Worm (Caenorhabditis elegans) whole organism, L2 larva: Measurements from ENCODE around the gene twk-13.

Source experiments
- C34F6.9 ChIP-seq: fragments of 150-350 bp; optimal IDR thresholded peaks from 2 replicates; lab custom pipeline; 2014; ENCODE audit warnings: missing biosample characterization, missing genetic modification characterization
- F13H6.1 ChIP-seq: sonication (generic microtip); optimal IDR thresholded peaks from 2 replicates; lab custom pipeline; 2016; ENCODE audit warnings: missing genetic modification characterization, missing compliant biosample characterization
- R02D3.7 ChIP-seq: fragments of 150-350 bp; optimal IDR thresholded peaks from 2 replicates; lab custom pipeline; 2014; ENCODE audit warnings: missing biosample characterization, missing genetic modification characterization
- Y55F3AM.14 ChIP-seq: fragments of 200-800 bp; sonication (Bioruptor generic); optimal IDR thresholded peaks from 2 replicates; lab custom pipeline; 2018; ENCODE audit warnings: mild to moderate bottlenecking, missing genetic modification characterization, missing compliant biosample characterization
- ZK546.5 ChIP-seq: sonication (generic microtip); optimal IDR thresholded peaks from 2 replicates; lab custom pipeline; 2017; ENCODE audit warnings: missing biosample characterization, missing genetic modification characterization
- alr-1 ChIP-seq: fragments of 150-350 bp; optimal IDR thresholded peaks from 2 replicates; lab custom pipeline; 2014; ENCODE audit warnings: missing biosample characterization, missing genetic modification characterization
- aly-2 ChIP-seq: fragments of 150-350 bp; optimal IDR thresholded peaks from 2 replicates; lab custom pipeline; 2014; ENCODE audit warnings: missing biosample characterization, missing genetic modification characterization
- ama-1 ChIP-seq: fragments of 150-350 bp; optimal IDR thresholded peaks from 2 replicates; lab custom pipeline; 2018; ENCODE audit warnings: inconsistent platforms
- blmp-1 ChIP-seq: sonication (generic microtip); optimal IDR thresholded peaks from 2 replicates; lab custom pipeline; 2017; ENCODE audit warnings: missing genetic modification characterization, mild to moderate bottlenecking, missing compliant biosample characterization, antibody characterized with exemption, moderate library complexity; ENCODE audit not compliant: insufficient read depth
- crh-2 ChIP-seq: sonication (generic microtip); optimal IDR thresholded peaks from 2 replicates; lab custom pipeline; 2017; ENCODE audit warnings: missing biosample characterization, missing genetic modification characterization
- dmd-4 ChIP-seq: sonication (generic microtip); optimal IDR thresholded peaks from 2 replicates; lab custom pipeline; 2017; ENCODE audit warnings: missing biosample characterization, missing genetic modification characterization
- egl-27 ChIP-seq: sonication (generic microtip); optimal IDR thresholded peaks from 3 replicates; lab custom pipeline; 2017; ENCODE audit warnings: missing biosample characterization, missing genetic modification reagents, missing genetic modification characterization
- elt-1 ChIP-seq: fragments of 150-350 bp; optimal IDR thresholded peaks from 2 replicates; lab custom pipeline; 2014; ENCODE audit warnings: missing biosample characterization, missing genetic modification characterization
- elt-3 ChIP-seq: sonication (generic microtip); optimal IDR thresholded peaks from 2 replicates; lab custom pipeline; 2017; ENCODE audit warnings: missing biosample characterization, missing genetic modification characterization
- fos-1 ChIP-seq: fragments of 150-350 bp; optimal IDR thresholded peaks from 2 replicates; lab custom pipeline; 2014; ENCODE audit warnings: missing biosample characterization, missing genetic modification characterization
- gmeb-1 ChIP-seq: fragments of 150-350 bp; optimal IDR thresholded peaks from 2 replicates; lab custom pipeline; 2014; ENCODE audit warnings: missing biosample characterization, missing genetic modification characterization
- lin-11 ChIP-seq: fragments of 150-350 bp; sonication (generic microtip); optimal IDR thresholded peaks from 2 replicates; lab custom pipeline; 2014; ENCODE audit warnings: missing biosample characterization, missing genetic modification characterization, inconsistent platforms, mixed read lengths
- lin-13 ChIP-seq: fragments of 150-350 bp; optimal IDR thresholded peaks from 2 replicates; lab custom pipeline; 2014; ENCODE audit warnings: missing biosample characterization, missing genetic modification reagents, missing genetic modification characterization
- lsy-2 ChIP-seq, 2 experiments: fragments of 150-350 bp in 1 of 2; sonication (generic microtip) in 1 of 2; optimal IDR thresholded peaks; 2 replicates each; lab custom pipeline; 2014 to 2017; ENCODE audit warnings: missing biosample characterization in 2 of 2, missing genetic modification characterization in 2 of 2
- mab-5 ChIP-seq: fragments of 150-350 bp; optimal IDR thresholded peaks from 2 replicates; lab custom pipeline; 2014; ENCODE audit warnings: missing biosample characterization, missing genetic modification characterization
- mbf-1 ChIP-seq: sonication (generic microtip); optimal IDR thresholded peaks from 2 replicates; lab custom pipeline; 2017; ENCODE audit warnings: missing biosample characterization, missing genetic modification characterization
- mdl-1 ChIP-seq, 2 experiments: fragments of 150-350 bp in 1 of 2; sonication (generic microtip) in 1 of 2; optimal IDR thresholded peaks; 2 replicates each; lab custom pipeline; 2017; ENCODE audit warnings: missing biosample characterization in 2 of 2, missing genetic modification characterization in 2 of 2
- nhr-10 ChIP-seq: sonication (generic microtip); optimal IDR thresholded peaks from 2 replicates; lab custom pipeline; 2017; ENCODE audit warnings: missing biosample characterization, missing genetic modification characterization
- nhr-11 ChIP-seq: fragments of 150-350 bp; optimal IDR thresholded peaks from 2 replicates; lab custom pipeline; 2014; ENCODE audit warnings: missing biosample characterization, missing genetic modification characterization
- nhr-12 ChIP-seq: fragments of 150-350 bp; optimal IDR thresholded peaks from 2 replicates; lab custom pipeline; 2014; ENCODE audit warnings: missing biosample characterization, missing genetic modification characterization
- nhr-129 ChIP-seq: fragments of 150-350 bp; optimal IDR thresholded peaks from 2 replicates; lab custom pipeline; 2014; ENCODE audit warnings: missing biosample characterization, missing genetic modification characterization
- nhr-21 ChIP-seq: fragments of 150-350 bp; optimal IDR thresholded peaks from 2 replicates; lab custom pipeline; 2014; ENCODE audit warnings: missing biosample characterization, missing genetic modification characterization
- nhr-23 ChIP-seq: fragments of 150-350 bp; optimal IDR thresholded peaks from 2 replicates; lab custom pipeline; 2014; ENCODE audit warnings: missing biosample characterization, missing genetic modification reagents, missing genetic modification characterization
- nhr-237 ChIP-seq: fragments of 150-350 bp; optimal IDR thresholded peaks from 2 replicates; lab custom pipeline; 2014; ENCODE audit warnings: missing biosample characterization, missing genetic modification characterization
- nhr-25 ChIP-seq: fragments of 150-350 bp; sonication (generic microtip); optimal IDR thresholded peaks from 3 replicates; lab custom pipeline; 2014; ENCODE audit warnings: missing biosample characterization, missing genetic modification characterization
- nhr-6 ChIP-seq: fragments of 150-350 bp; optimal IDR thresholded peaks from 2 replicates; lab custom pipeline; 2014; ENCODE audit warnings: missing biosample characterization, missing genetic modification characterization
- nhr-77 ChIP-seq: fragments of 150-350 bp; optimal IDR thresholded peaks from 2 replicates; lab custom pipeline; 2014; ENCODE audit warnings: missing biosample characterization, missing genetic modification characterization
- peb-1 ChIP-seq: fragments of 150-350 bp; optimal IDR thresholded peaks from 2 replicates; lab custom pipeline; 2014; ENCODE audit warnings: missing biosample characterization, missing genetic modification characterization
- sem-4 ChIP-seq: fragments of 150-350 bp; optimal IDR thresholded peaks from 2 replicates; lab custom pipeline; 2014; ENCODE audit warnings: missing biosample characterization, missing genetic modification reagents, missing genetic modification characterization
- skn-1 ChIP-seq: sonication (generic microtip); optimal IDR thresholded peaks from 2 replicates; lab custom pipeline; 2017; ENCODE audit warnings: missing biosample characterization, missing genetic modification characterization
- sma-3 ChIP-seq: sonication (generic microtip); optimal IDR thresholded peaks from 2 replicates; lab custom pipeline; 2016; ENCODE audit warnings: missing genetic modification reagents, missing genetic modification characterization, missing compliant biosample characterization
- sma-9 ChIP-seq, 2 experiments: fragments of 150-350 bp in 1 of 2; sonication (generic microtip) in 1 of 2; optimal IDR thresholded peaks; 2 replicates each; lab custom pipeline; 2014 to 2016; ENCODE audit warnings: missing genetic modification characterization in 2 of 2, mild to moderate bottlenecking in 1 of 2, missing biosample characterization in 1 of 2, missing compliant biosample characterization in 1 of 2, missing genetic modification reagents in 1 of 2, moderate library complexity in 1 of 2
- snpc-4 ChIP-seq: fragments of 150-350 bp; optimal IDR thresholded peaks from 2 replicates; lab custom pipeline; 2014; ENCODE audit warnings: missing biosample characterization, missing genetic modification characterization
- unc-39 ChIP-seq: fragments of 150-350 bp; optimal IDR thresholded peaks from 2 replicates; lab custom pipeline; 2014; ENCODE audit warnings: missing biosample characterization, missing genetic modification characterization
- unc-55 ChIP-seq: fragments of 150-350 bp; sonication (generic microtip); optimal IDR thresholded peaks from 3 replicates; lab custom pipeline; 2014; ENCODE audit warnings: missing biosample characterization, missing genetic modification reagents, missing genetic modification characterization
- unc-62 ChIP-seq: fragments of 150-350 bp; optimal IDR thresholded peaks from 2 replicates; lab custom pipeline; 2014; ENCODE audit warnings: missing biosample characterization, missing genetic modification reagents, missing genetic modification characterization
- zag-1 ChIP-seq: fragments of 150-350 bp; optimal IDR thresholded peaks from 2 replicates; lab custom pipeline; 2014; ENCODE audit warnings: missing biosample characterization, missing genetic modification characterization
- ztf-4 ChIP-seq: fragments of 150-350 bp; optimal IDR thresholded peaks from 2 replicates; lab custom pipeline; 2014; ENCODE audit warnings: missing biosample characterization, missing genetic modification characterization

The twk-13 gene

ce11 chrV:12300166-12300565, 37.6 kb downstream of the twk-13 start:
- TF ChIP-seq lsy-2 (tag; optimal IDR thresholded peaks at IDR 0.05; lab: Kevin White, UChicago): peak in 1 of 2 experiments; percentile 60
- peak; percentile 89 for TF ChIP-seq nhr-129 (tag; lab: Kevin White, UChicago)
- TF ChIP-seq crh-2 (tag; lab: Kevin White, UChicago): peak; percentile 80
- no peak for TF ChIP-seq Y55F3AM.14 (GFP tag; lab: Kevin White, UChicago)
- TF ChIP-seq elt-3 (tag; lab: Kevin White, UChicago): no peak
- TF ChIP-seq elt-1 (tag; lab: Kevin White, UChicago): no peak
- peak; percentile 67 for TF ChIP-seq gmeb-1 (tag; lab: Kevin White, UChicago)
- TF ChIP-seq F13H6.1: peak; percentile 71
- TF ChIP-seq C34F6.9 (tag; lab: Kevin White, UChicago): peak; percentile 54
- peak; percentile 82 for TF ChIP-seq fos-1 (tag; lab: Kevin White, UChicago)
- TF ChIP-seq nhr-25 (tag; lab: Kevin White, UChicago): peak; percentile 88
- peak; percentile 89 for TF ChIP-seq sma-9 (GFP tag; optimal IDR thresholded peaks at IDR 0.05; lab: Kevin White, UChicago)
- no peak for TF ChIP-seq sma-9 (tag; optimal IDR thresholded peaks at IDR 0.05; lab: Kevin White, UChicago)
- TF ChIP-seq R02D3.7 (tag; lab: Kevin White, UChicago): no peak
- TF ChIP-seq aly-2 (tag; lab: Kevin White, UChicago): no peak
- no peak for TF ChIP-seq unc-62 (GFP tag; lab: Kevin White, UChicago)
- no peak for TF ChIP-seq ZK546.5 (tag; lab: Kevin White, UChicago)
- no peak for TF ChIP-seq nhr-6 (tag; lab: Kevin White, UChicago)
- peak; percentile 84 for TF ChIP-seq blmp-1 (tag; lab: Kevin White, UChicago)
- TF ChIP-seq zag-1: no peak
- TF ChIP-seq egl-27 (tag; lab: Kevin White, UChicago): peak; percentile 75
- TF ChIP-seq alr-1: no peak
- peak; percentile 1 for TF ChIP-seq snpc-4 (tag; lab: Kevin White, UChicago)
- no peak for TF ChIP-seq unc-39 (tag; lab: Kevin White, UChicago)
- peak in 1 of 2 experiments; percentile 18 for TF ChIP-seq mdl-1 (tag; optimal IDR thresholded peaks at IDR 0.05; lab: Kevin White, UChicago)
- peak; percentile 86 for TF ChIP-seq sma-3 (GFP tag; lab: Kevin White, UChicago)
- peak; percentile 87 for TF ChIP-seq nhr-21 (tag; lab: Kevin White, UChicago)
- TF ChIP-seq sem-4 (tag; lab: Kevin White, UChicago): peak; percentile 64

ce11 chrV:12299244-12299766, 38.5 kb downstream of the twk-13 start:
- peak; percentile 20 for TF ChIP-seq blmp-1 (tag; lab: Kevin White, UChicago)
- TF ChIP-seq skn-1: no peak
- TF ChIP-seq sem-4 (tag; lab: Kevin White, UChicago): no peak
- no peak for TF ChIP-seq F13H6.1
- TF ChIP-seq aly-2 (tag; lab: Kevin White, UChicago): no peak
- no peak for TF ChIP-seq elt-3 (tag; lab: Kevin White, UChicago)
- TF ChIP-seq sma-3 (GFP tag; lab: Kevin White, UChicago): peak; percentile 40
- TF ChIP-seq nhr-6 (tag; lab: Kevin White, UChicago): no peak
- TF ChIP-seq fos-1 (tag; lab: Kevin White, UChicago): no peak
- TF ChIP-seq sma-9 (GFP tag; optimal IDR thresholded peaks at IDR 0.05; lab: Kevin White, UChicago): peak; percentile 66
- TF ChIP-seq sma-9 (tag; optimal IDR thresholded peaks at IDR 0.05; lab: Kevin White, UChicago): no peak
- no peak for TF ChIP-seq zag-1
- no peak for TF ChIP-seq nhr-10 (tag; lab: Kevin White, UChicago)
- no peak for TF ChIP-seq dmd-4
- no peak for TF ChIP-seq unc-39 (tag; lab: Kevin White, UChicago)
- TF ChIP-seq nhr-12 (tag; lab: Kevin White, UChicago): no peak
- no peak for TF ChIP-seq nhr-129 (tag; lab: Kevin White, UChicago)
- no peak for TF ChIP-seq mab-5 (tag; lab: Kevin White, UChicago)
- TF ChIP-seq ztf-4: no peak

ce11 chrV:12298184-12298583, 39.6 kb downstream of the twk-13 start:
- no peak for TF ChIP-seq mbf-1 (tag; lab: Kevin White, UChicago)
- no peak for TF ChIP-seq lin-11
- TF ChIP-seq nhr-23: no peak
- peak; percentile 92 for TF ChIP-seq fos-1 (tag; lab: Kevin White, UChicago)
- no peak for TF ChIP-seq unc-55 (GFP tag; lab: Kevin White, UChicago)
- TF ChIP-seq sma-3 (GFP tag; lab: Kevin White, UChicago): peak; percentile 12
- TF ChIP-seq nhr-237: no peak
- no peak for TF ChIP-seq lin-13 (GFP tag; lab: Kevin White, UChicago)
- TF ChIP-seq ama-1: no peak
- TF ChIP-seq aly-2 (tag; lab: Kevin White, UChicago): no peak
- no peak for TF ChIP-seq elt-3 (tag; lab: Kevin White, UChicago)
- no peak for TF ChIP-seq skn-1
- no peak for TF ChIP-seq mab-5 (tag; lab: Kevin White, UChicago)
- TF ChIP-seq nhr-10 (tag; lab: Kevin White, UChicago): no peak
- TF ChIP-seq F13H6.1: no peak
- TF ChIP-seq nhr-12 (tag; lab: Kevin White, UChicago): no peak
- TF ChIP-seq nhr-11 (tag; lab: Kevin White, UChicago): no peak
- TF ChIP-seq Y55F3AM.14 (GFP tag; lab: Kevin White, UChicago): no peak
- no peak for TF ChIP-seq blmp-1 (tag; lab: Kevin White, UChicago)
- peak; percentile 84 for TF ChIP-seq sma-9 (GFP tag; optimal IDR thresholded peaks at IDR 0.05; lab: Kevin White, UChicago)
- TF ChIP-seq sma-9 (tag; optimal IDR thresholded peaks at IDR 0.05; lab: Kevin White, UChicago): no peak
- no peak for TF ChIP-seq egl-27 (tag; lab: Kevin White, UChicago)
- no peak for TF ChIP-seq elt-1 (tag; lab: Kevin White, UChicago)
- no peak for TF ChIP-seq gmeb-1 (tag; lab: Kevin White, UChicago)
- TF ChIP-seq snpc-4 (tag; lab: Kevin White, UChicago): no peak
- no peak for TF ChIP-seq nhr-25 (tag; lab: Kevin White, UChicago)
- TF ChIP-seq nhr-77 (tag; lab: Kevin White, UChicago): no peak
- TF ChIP-seq R02D3.7 (tag; lab: Kevin White, UChicago): no peak
- no peak for TF ChIP-seq unc-39 (tag; lab: Kevin White, UChicago)
- no peak for TF ChIP-seq peb-1 (tag; lab: Kevin White, UChicago)
- no peak for TF ChIP-seq nhr-6 (tag; lab: Kevin White, UChicago)
- no peak for TF ChIP-seq dmd-4
- peak; percentile 51 for TF ChIP-seq crh-2 (tag; lab: Kevin White, UChicago)
- TF ChIP-seq ZK546.5 (tag; lab: Kevin White, UChicago): no peak
